Fruit fly (Drosophila melanogaster): Measurements from ENCODE around the gene CG7953.
A peak's percentile ranks its signal among the peaks of the same experiment; 100 is the strongest.

The CG7953 gene

dm6 chr2L:13849125-13849524, 1.4 kb downstream of the CG7953 start, which contains the start of gene CG7968:
CG7968 (plus strand) TSS chr2L:13849400.
- TF ChIP-seq lz (GFP tag; optimal IDR thresholded peaks at IDR 0.05): no peak
- no peak for TF ChIP-seq ss (GFP tag; optimal IDR thresholded peaks at IDR 0.05)
- TF ChIP-seq Eip78C (GFP tag): no peak
- no peak for TF ChIP-seq CG8319 (GFP tag; optimal IDR thresholded peaks at IDR 0.05)
- no peak for TF ChIP-seq CG32006 (GFP tag; optimal IDR thresholded peaks at IDR 0.05)
- no peak for TF ChIP-seq CG1621 (tag; optimal IDR thresholded peaks at IDR 0.05)
- TF ChIP-seq Lpt (GFP tag; optimal IDR thresholded peaks at IDR 0.05): no peak
- no peak for TF ChIP-seq fkh (GFP tag; optimal IDR thresholded peaks at IDR 0.05)
- TF ChIP-seq CG31627 (GFP tag; optimal IDR thresholded peaks at IDR 0.05): no peak
- TF ChIP-seq Ets21C (GFP tag; optimal IDR thresholded peaks at IDR 0.05): no peak
- TF ChIP-seq CG4318 (GFP tag; optimal IDR thresholded peaks at IDR 0.05): no peak
- no peak for TF ChIP-seq CG7368 (GFP tag; optimal IDR thresholded peaks at IDR 0.05)
- no peak for TF ChIP-seq CG6792 (GFP tag; optimal IDR thresholded peaks at IDR 0.05)
- TF ChIP-seq Met (GFP tag; optimal IDR thresholded peaks at IDR 0.05): no peak
- TF ChIP-seq CG9139 (GFP tag; optimal IDR thresholded peaks at IDR 0.05): no peak
- TF ChIP-seq CG34406 (GFP tag; optimal IDR thresholded peaks at IDR 0.05): no peak
- no peak for TF ChIP-seq Sox102F (GFP tag; optimal IDR thresholded peaks at IDR 0.05)
- TF ChIP-seq CG10669 (GFP tag; optimal IDR thresholded peaks at IDR 0.05): no peak
- TF ChIP-seq topi (GFP tag; optimal IDR thresholded peaks at IDR 0.05): no peak
- TF ChIP-seq Hr39 (GFP tag; optimal IDR thresholded peaks at IDR 0.05): no peak

DNA sequence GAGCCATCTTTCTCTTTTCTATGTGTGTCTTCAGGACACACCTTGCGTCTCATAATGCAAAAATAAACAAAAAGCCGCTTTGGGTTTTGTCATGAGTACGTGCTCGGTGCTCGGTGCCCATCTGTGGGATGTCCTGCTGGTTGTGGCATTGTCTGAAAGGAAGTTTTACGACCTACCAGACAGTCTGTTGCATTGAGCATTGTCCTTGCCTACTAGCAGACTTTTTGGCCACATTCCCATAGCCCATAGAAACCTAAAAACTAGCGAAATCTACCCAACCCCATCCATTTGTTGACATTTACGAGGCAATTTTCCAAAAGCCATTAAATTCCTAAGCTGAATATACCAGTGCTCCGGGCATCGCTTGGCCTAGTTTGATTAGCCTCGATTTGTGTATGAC, 3.4 kb downstream of the CG7953 start:
- TF ChIP-seq CG8632 (GFP tag; optimal IDR thresholded peaks at IDR 0.05): no peak
- no peak for TF ChIP-seq CG11762 (GFP tag; optimal IDR thresholded peaks at IDR 0.05; ENCODE audit: insufficient read depth)
- TF ChIP-seq fd85E (GFP tag; optimal IDR thresholded peaks at IDR 0.05): no peak
- TF ChIP-seq ss (GFP tag; optimal IDR thresholded peaks at IDR 0.05): no peak
- no peak for TF ChIP-seq esn (GFP tag; optimal IDR thresholded peaks at IDR 0.05)
- no peak for TF ChIP-seq CG6808 (GFP tag; optimal IDR thresholded peaks at IDR 0.05)

DNA sequence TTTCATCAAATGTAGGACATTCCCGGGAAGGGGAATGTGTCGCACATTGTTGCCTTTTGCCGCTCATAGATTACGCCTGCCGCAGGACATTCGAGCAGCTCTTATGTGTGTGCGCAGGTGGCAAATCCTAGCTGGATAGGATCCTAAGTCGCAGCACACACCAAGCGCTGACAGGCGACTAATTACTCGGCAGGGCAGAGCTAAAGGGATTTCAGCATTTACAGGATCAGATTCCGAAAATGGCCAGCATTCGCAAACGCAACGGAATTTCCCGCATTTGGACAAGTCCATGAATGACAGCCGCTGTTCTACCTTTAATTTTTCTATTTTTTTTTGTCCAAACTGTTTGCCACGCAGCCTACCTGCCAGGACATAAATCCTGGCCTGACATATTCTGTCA, 19.9 kb downstream of the CG7953 start:
- no peak for TF ChIP-seq fkh (GFP tag; optimal IDR thresholded peaks at IDR 0.05)
- TF ChIP-seq CG15336 (GFP tag; IDR thresholded peaks at IDR 0.05): no peak
- TF ChIP-seq CG6854 (GFP tag; optimal IDR thresholded peaks at IDR 0.05): no peak
- no peak for TF ChIP-seq Ets96B (tag; optimal IDR thresholded peaks at IDR 0.05)
- TF ChIP-seq Eip78C (GFP tag): no peak
- no peak for TF ChIP-seq CG10669 (GFP tag; optimal IDR thresholded peaks at IDR 0.05)
- TF ChIP-seq Eip93F (GFP tag; optimal IDR thresholded peaks at IDR 0.05): no peak
- TF ChIP-seq net (GFP tag; optimal IDR thresholded peaks at IDR 0.05): no peak
- no peak for TF ChIP-seq CG3032 (tag; optimal IDR thresholded peaks at IDR 0.05)
- no peak for TF ChIP-seq Met (GFP tag; optimal IDR thresholded peaks at IDR 0.05)
- TF ChIP-seq CG8319 (GFP tag; optimal IDR thresholded peaks at IDR 0.05): no peak
- no peak for TF ChIP-seq CG6276 (GFP tag; optimal IDR thresholded peaks at IDR 0.05)
- no peak for TF ChIP-seq CG8632 (GFP tag; optimal IDR thresholded peaks at IDR 0.05)

- TF ChIP-seq ss (GFP tag; optimal IDR thresholded peaks at IDR 0.05) (peak in 1 of 2 experiments; percentile 67), CG11762 (GFP tag; optimal IDR thresholded peaks at IDR 0.05; ENCODE audit: insufficient read depth) (no peak)
Observed at dm6 chr2L:13869400-13869799, 21.7 kb downstream of the CG7953 start.

- no peak for TF ChIP-seq CG6854 (GFP tag; optimal IDR thresholded peaks at IDR 0.05)
- TF ChIP-seq Ets21C (GFP tag; optimal IDR thresholded peaks at IDR 0.05): no peak
- TF ChIP-seq CG34406 (GFP tag; optimal IDR thresholded peaks at IDR 0.05): no peak
- TF ChIP-seq CG10669 (GFP tag; optimal IDR thresholded peaks at IDR 0.05): no peak
- TF ChIP-seq topi (GFP tag; optimal IDR thresholded peaks at IDR 0.05): no peak
- TF ChIP-seq CG8319 (GFP tag; optimal IDR thresholded peaks at IDR 0.05): no peak
- TF ChIP-seq Hr4 (GFP tag; optimal IDR thresholded peaks at IDR 0.05): no peak
- TF ChIP-seq CG4318 (GFP tag; optimal IDR thresholded peaks at IDR 0.05): no peak
- no peak for TF ChIP-seq CG6163 (GFP tag; IDR thresholded peaks at IDR 0.05)
- TF ChIP-seq Ets96B (tag; optimal IDR thresholded peaks at IDR 0.05): no peak
- TF ChIP-seq CG10631 (GFP tag; optimal IDR thresholded peaks at IDR 0.05): no peak
- no peak for TF ChIP-seq CG8632 (GFP tag; optimal IDR thresholded peaks at IDR 0.05)
- no peak for TF ChIP-seq CG6276 (GFP tag; optimal IDR thresholded peaks at IDR 0.05)
- TF ChIP-seq Met (GFP tag; optimal IDR thresholded peaks at IDR 0.05): no peak
- no peak for TF ChIP-seq CG32006 (GFP tag; optimal IDR thresholded peaks at IDR 0.05)
- no peak for TF ChIP-seq ss (GFP tag; optimal IDR thresholded peaks at IDR 0.05)
Observed at dm6 chr2L:13873147-13873546, 25.4 kb downstream of the CG7953 start.

All from whole organism, prepupa.